4 fruit fly cellular contexts compared by ENCODE assay signal in the genomic region with DNA sequence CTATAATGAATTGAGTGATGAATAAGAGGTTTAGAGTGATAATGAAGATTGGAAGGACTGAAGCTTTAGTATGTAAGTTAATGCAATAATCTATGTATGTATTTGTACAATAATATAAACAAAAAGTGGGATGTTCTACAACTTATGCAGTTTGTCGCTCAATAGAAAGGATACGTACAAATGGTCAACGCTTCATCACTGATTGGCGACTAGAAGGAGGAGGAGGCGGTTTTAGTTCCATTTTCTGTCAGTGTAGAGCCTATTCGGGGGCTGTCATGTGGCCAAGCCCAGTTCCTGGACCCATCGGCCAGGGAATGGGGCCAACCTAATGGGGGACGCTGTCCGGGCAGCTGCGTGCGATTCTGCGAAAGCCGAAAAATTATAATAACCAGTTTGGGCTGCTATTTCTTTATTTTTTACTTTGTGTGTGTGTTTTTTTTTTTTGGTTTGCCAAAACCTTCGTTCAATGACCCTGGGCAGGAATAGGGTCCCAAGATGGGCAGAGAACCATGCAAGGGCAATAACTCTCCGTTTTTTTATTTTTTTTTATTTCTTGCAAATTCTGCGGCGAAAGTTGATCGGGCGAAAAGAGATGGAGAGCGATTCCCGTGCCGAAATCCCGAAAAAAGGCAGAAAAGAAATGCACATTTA.
TF ChIP-seq lines count a peak whose summit lies in the region.

No protein-coding gene starts in this region.

- TF ChIP-seq CTCF in whole organism, embryonic (GFP tag; optimal IDR thresholded peaks at IDR 0.05; lab: Kevin White, UChicago), result no peak

TF ChIP-seq in whole organism, embryonic, 481 proteins besides CTCF, POLR2A, EP300 and RAD21:
- TF ChIP-seq Ets65A (GFP tag; lab: Kevin White, UChicago) (peak; percentile 33), corto (GFP tag; optimal IDR thresholded peaks at IDR 0.05; lab: Kevin White, UChicago) (peak; percentile 29), CG10366 (GFP tag; IDR thresholded peaks at IDR 0.05; lab: Robert Waterston, UW) (no peak), lbe (GFP tag; optimal IDR thresholded peaks at IDR 0.05; lab: Kevin White, UChicago) (peak; percentile 42)

TF ChIP-seq in whole organism, prepupa, 60 proteins besides CTCF, POLR2A, EP300 and RAD21 (continues in another document):
- TF ChIP-seq Sox15 (GFP tag; optimal IDR thresholded peaks at IDR 0.05; lab: Kevin White, UChicago) (no peak), CG6276 (GFP tag; optimal IDR thresholded peaks at IDR 0.05; lab: Kevin White, UChicago) (no peak), acj6 (GFP tag; optimal IDR thresholded peaks at IDR 0.05; lab: Kevin White, UChicago) (peak; percentile 35), CG3919 (GFP tag; optimal IDR thresholded peaks at IDR 0.05; lab: Kevin White, UChicago) (peak; percentile 42), dac (GFP tag; optimal IDR thresholded peaks at IDR 0.05; lab: Kevin White, UChicago) (no peak), CG8319 (GFP tag; optimal IDR thresholded peaks at IDR 0.05; lab: Kevin White, UChicago) (no peak), svp (GFP tag; lab: Kevin White, UChicago) (peak; percentile 88), CG11762 (GFP tag; optimal IDR thresholded peaks at IDR 0.05; lab: Kevin White, UChicago; ENCODE audit: insufficient read depth) (no peak), CG31627 (GFP tag; optimal IDR thresholded peaks at IDR 0.05; lab: Kevin White, UChicago) (peak; percentile 78), fkh (GFP tag; optimal IDR thresholded peaks at IDR 0.05; lab: Kevin White, UChicago) (no peak), fd59A (GFP tag; optimal IDR thresholded peaks at IDR 0.05; lab: Kevin White, UChicago) (no peak), CG32006 (GFP tag; optimal IDR thresholded peaks at IDR 0.05; lab: Kevin White, UChicago) (peak; percentile 11), CG10631 (GFP tag; optimal IDR thresholded peaks at IDR 0.05; lab: Kevin White, UChicago) (no peak), CG6854 (GFP tag; optimal IDR thresholded peaks at IDR 0.05; lab: Kevin White, UChicago) (peak; percentile 4), CG16779 (tag; optimal IDR thresholded peaks at IDR 0.05; lab: Kevin White, UChicago) (no peak), fd85E (GFP tag; optimal IDR thresholded peaks at IDR 0.05; lab: Kevin White, UChicago) (no peak), Lpt (GFP tag; optimal IDR thresholded peaks at IDR 0.05; lab: Kevin White, UChicago) (no peak), OdsH (GFP tag; optimal IDR thresholded peaks at IDR 0.05; lab: Kevin White, UChicago) (no peak), Eip75B (GFP tag; optimal IDR thresholded peaks at IDR 0.05; lab: Kevin White, UChicago) (no peak), CG6792 (GFP tag; optimal IDR thresholded peaks at IDR 0.05; lab: Kevin White, UChicago) (peak; percentile 22), CG6808 (GFP tag; optimal IDR thresholded peaks at IDR 0.05; lab: Kevin White, UChicago) (no peak), Eip93F (GFP tag; optimal IDR thresholded peaks at IDR 0.05; lab: Kevin White, UChicago) (peak; percentile 2), spab (GFP tag; optimal IDR thresholded peaks at IDR 0.05; lab: Kevin White, UChicago) (no peak), Eip78C (GFP tag; lab: Kevin White, UChicago) (peak; percentile 60), Hr39 (GFP tag; optimal IDR thresholded peaks at IDR 0.05; lab: Kevin White, UChicago) (peak; percentile 75), CG3032 (tag; optimal IDR thresholded peaks at IDR 0.05; lab: Kevin White, UChicago) (no peak), Sox14 (GFP tag; optimal IDR thresholded peaks at IDR 0.05; lab: Kevin White, UChicago) (peak; percentile 47)

TF ChIP-seq in whole organism, pupa, 21 proteins besides CTCF, POLR2A, EP300 and RAD21:
- TF ChIP-seq rn (GFP tag; IDR thresholded peaks at IDR 0.05; lab: Robert Waterston, UW) (no peak), CG15710 (tag; optimal IDR thresholded peaks at IDR 0.05; lab: Kevin White, UChicago) (no peak), CG17806 (tag; optimal IDR thresholded peaks at IDR 0.05; lab: Kevin White, UChicago) (no peak), CG8301 (tag; optimal IDR thresholded peaks at IDR 0.05; lab: Kevin White, UChicago) (peak; percentile 19), CG12605 (GFP tag; IDR thresholded peaks at IDR 0.05; lab: Robert Waterston, UW) (no peak), CG8159 (tag; optimal IDR thresholded peaks at IDR 0.05; lab: Kevin White, UChicago) (no peak), CG9948 (tag; optimal IDR thresholded peaks at IDR 0.05; lab: Kevin White, UChicago) (no peak), fd96Ca (GFP tag; IDR thresholded peaks at IDR 0.05; lab: Robert Waterston, UW) (no peak), Ets98B (GFP tag; IDR thresholded peaks at IDR 0.05; lab: Robert Waterston, UW) (no peak), Pif1A (GFP tag; optimal IDR thresholded peaks at IDR 0.05; lab: Kevin White, UChicago) (no peak), CG34367 (tag; optimal IDR thresholded peaks at IDR 0.05; lab: Kevin White, UChicago) (no peak), gl (tag; optimal IDR thresholded peaks at IDR 0.05; lab: Kevin White, UChicago) (no peak), EcR (GFP tag; optimal IDR thresholded peaks at IDR 0.05; lab: Kevin White, UChicago) (no peak), Pif1B (GFP tag; optimal IDR thresholded peaks at IDR 0.05; lab: Kevin White, UChicago) (no peak), CG14655 (GFP tag; optimal IDR thresholded peaks at IDR 0.05; lab: Kevin White, UChicago) (peak; percentile 45), CG4496 (GFP tag; IDR thresholded peaks at IDR 0.05; lab: Robert Waterston, UW) (0 out of 3 replicates have a peak, but pooled peaks have one; percentile 15), CG13204 (GFP tag; optimal IDR thresholded peaks at IDR 0.05; lab: Kevin White, UChicago) (no peak), Snoo (tag; optimal IDR thresholded peaks at IDR 0.05; lab: Kevin White, UChicago) (peak; percentile 57), CG32121 (GFP tag; IDR thresholded peaks at IDR 0.05; lab: Robert Waterston, UW) (no peak), CG10348 (GFP tag; IDR thresholded peaks at IDR 0.05; lab: Robert Waterston, UW) (no peak), D1 (tag; optimal IDR thresholded peaks at IDR 0.05; lab: Kevin White, UChicago) (no peak)

TF ChIP-seq in whole organism, wandering third instar larva, 38 proteins besides CTCF, POLR2A, EP300 and RAD21:
- TF ChIP-seq foxo (GFP tag; optimal IDR thresholded peaks at IDR 0.05; lab: Kevin White, UChicago), result peak in 1 of 2 experiments; percentile 60
- TF ChIP-seq lola (GFP tag; optimal IDR thresholded peaks at IDR 0.05; lab: Kevin White, UChicago), result no peak
- TF ChIP-seq GATAd (GFP tag; optimal IDR thresholded peaks at IDR 0.05; lab: Kevin White, UChicago), result no peak
- TF ChIP-seq Dfd (GFP tag; optimal IDR thresholded peaks at IDR 0.05; lab: Kevin White, UChicago), result no peak
- TF ChIP-seq Hr83 (GFP tag; optimal IDR thresholded peaks at IDR 0.05; lab: Kevin White, UChicago; ENCODE audit: poor library complexity, severe bottlenecking), result no peak
- no peak for TF ChIP-seq Jra (GFP tag; optimal IDR thresholded peaks at IDR 0.05; lab: Kevin White, UChicago)
- TF ChIP-seq Hr78 (GFP tag; optimal IDR thresholded peaks at IDR 0.05; lab: Kevin White, UChicago), result no peak
- TF ChIP-seq Mio (GFP tag; optimal IDR thresholded peaks at IDR 0.05; lab: Kevin White, UChicago), result no peak
- TF ChIP-seq tai (GFP tag; optimal IDR thresholded peaks at IDR 0.05; lab: Kevin White, UChicago), result no peak
- no peak for TF ChIP-seq Abd-B (GFP tag; optimal IDR thresholded peaks at IDR 0.05; lab: Kevin White, UChicago)
- no peak for TF ChIP-seq Vsx2 (GFP tag; optimal IDR thresholded peaks at IDR 0.05; lab: Kevin White, UChicago; ENCODE audit: partially characterized antibody)
- TF ChIP-seq br (GFP tag; optimal IDR thresholded peaks at IDR 0.05; lab: Kevin White, UChicago), result peak; percentile 52
- peak; percentile 68 for TF ChIP-seq HLH106 (tag; optimal IDR thresholded peaks at IDR 0.05; lab: Kevin White, UChicago)
- TF ChIP-seq sage (GFP tag; optimal IDR thresholded peaks at IDR 0.05; lab: Kevin White, UChicago), result peak; percentile 36
- no peak for TF ChIP-seq jim (GFP tag; optimal IDR thresholded peaks at IDR 0.05; lab: Kevin White, UChicago)
- TF ChIP-seq dmrt93B (GFP tag; optimal IDR thresholded peaks at IDR 0.05; lab: Kevin White, UChicago), result peak; percentile 60
- TF ChIP-seq CG9705 (GFP tag; optimal IDR thresholded peaks at IDR 0.05; lab: Kevin White, UChicago), result no peak
- TF ChIP-seq ey (GFP tag; optimal IDR thresholded peaks at IDR 0.05; lab: Kevin White, UChicago), result peak; percentile 77
- no peak for TF ChIP-seq dl (GFP tag; optimal IDR thresholded peaks at IDR 0.05; lab: Kevin White, UChicago; ENCODE audit: insufficient read depth in 1 of 2, partially characterized antibody in 2 of 2)
- TF ChIP-seq OdsH (GFP tag; optimal IDR thresholded peaks at IDR 0.05; lab: Kevin White, UChicago), result peak; percentile 67
- no peak for TF ChIP-seq Dif (GFP tag; optimal IDR thresholded peaks at IDR 0.05; lab: Kevin White, UChicago; ENCODE audit: partially characterized antibody)
- TF ChIP-seq dsf (GFP tag; optimal IDR thresholded peaks at IDR 0.05; lab: Kevin White, UChicago; ENCODE audit: borderline replicate concordance), result no peak
- no peak for TF ChIP-seq CG32264 (GFP tag; optimal IDR thresholded peaks at IDR 0.05; lab: Kevin White, UChicago)
- TF ChIP-seq woc (GFP tag; optimal IDR thresholded peaks at IDR 0.05; lab: Kevin White, UChicago), result peak; percentile 63
- TF ChIP-seq psq (GFP tag; optimal IDR thresholded peaks at IDR 0.05; lab: Kevin White, UChicago), result peak; percentile 32
- TF ChIP-seq brk (GFP tag; optimal IDR thresholded peaks at IDR 0.05; lab: Kevin White, UChicago), result no peak
- no peak for TF ChIP-seq Hnf4 (GFP tag; optimal IDR thresholded peaks at IDR 0.05; lab: Kevin White, UChicago)
- no peak for TF ChIP-seq usp (GFP tag; optimal IDR thresholded peaks at IDR 0.05; lab: Kevin White, UChicago)
- TF ChIP-seq pan (optimal IDR thresholded peaks at IDR 0.05; lab: Kevin White, UChicago), result no peak
- no peak for TF ChIP-seq Myc (optimal IDR thresholded peaks at IDR 0.05; lab: Kevin White, UChicago)
- no peak for TF ChIP-seq sv (GFP tag; optimal IDR thresholded peaks at IDR 0.05; lab: Kevin White, UChicago)
- TF ChIP-seq Sp1 (GFP tag; optimal IDR thresholded peaks at IDR 0.05; lab: Kevin White, UChicago), result peak; percentile 55
- TF ChIP-seq fru (GFP tag; optimal IDR thresholded peaks at IDR 0.05; lab: Kevin White, UChicago), result peak; percentile 77
- TF ChIP-seq rgr (GFP tag; optimal IDR thresholded peaks at IDR 0.05; lab: Kevin White, UChicago), result peak; percentile 32
- peak; percentile 79 for TF ChIP-seq h (GFP tag; optimal IDR thresholded peaks at IDR 0.05; lab: Kevin White, UChicago)
- no peak for TF ChIP-seq N (GFP tag; optimal IDR thresholded peaks at IDR 0.05; lab: Kevin White, UChicago)
- TF ChIP-seq CrebA (GFP tag; optimal IDR thresholded peaks at IDR 0.05; lab: Kevin White, UChicago; ENCODE audit: borderline replicate concordance), result peak; percentile 88
- peak; percentile 89 for TF ChIP-seq Rel (GFP tag; optimal IDR thresholded peaks at IDR 0.05; lab: Kevin White, UChicago)
- no peak for TF ChIP-seq Rel (tag; optimal IDR thresholded peaks at IDR 0.05; lab: Kevin White, UChicago)
